Fruit fly (Drosophila melanogaster) whole organism, embryonic: ENCODE measurements around the gene Svil.

Experiments used
- Adf1 ChIP-seq: fragments of 200-800 bp; sonication (Bioruptor generic); IDR thresholded peaks from 2 replicates; pipeline ENCODE4 v1.3.6; 2022; ENCODE audit warnings: missing biosample characterization, missing genetic modification characterization
- Atf6 ChIP-seq: fragments of 200-800 bp; sonication (Bioruptor generic); IDR thresholded peaks from 2 replicates; pipeline ENCODE4 v1.3.6; 2022; ENCODE audit warnings: missing biosample characterization, missing genetic modification characterization
- CG10267 ChIP-seq: fragments of 200-800 bp; sonication (Bioruptor generic); optimal IDR thresholded peaks from 2 replicates; lab custom pipeline; 2018; ENCODE audit warnings: missing biosample characterization, mild to moderate bottlenecking, missing genetic modification characterization, moderate library complexity
- CG10543 ChIP-seq: fragments of 200-800 bp; sonication (Bioruptor generic); optimal IDR thresholded peaks from 3 replicates; lab custom pipeline; 2017; ENCODE audit warnings: missing biosample characterization, mild to moderate bottlenecking, missing genetic modification characterization, moderate library complexity
- CG12071 ChIP-seq: fragments of 200-800 bp; sonication (Bioruptor generic); optimal IDR thresholded peaks from 3 replicates; lab custom pipeline; 2018; ENCODE audit warnings: missing biosample characterization, mild to moderate bottlenecking, missing genetic modification characterization
- CG12155 ChIP-seq: fragments of 200-800 bp; sonication (Bioruptor generic); optimal IDR thresholded peaks from 3 replicates; lab custom pipeline; 2016; ENCODE audit warnings: missing biosample characterization, missing genetic modification characterization
- CG12236 ChIP-seq: fragments of 200-800 bp; sonication (Bioruptor generic); optimal IDR thresholded peaks from 2 replicates; lab custom pipeline; 2016; ENCODE audit warnings: missing biosample characterization, missing genetic modification characterization
- CG12391 ChIP-seq: fragments of 200-800 bp; sonication (Bioruptor generic); optimal IDR thresholded peaks from 3 replicates; lab custom pipeline; 2018; ENCODE audit warnings: missing biosample characterization, mild to moderate bottlenecking, missing genetic modification characterization, moderate library complexity
- CG15601 ChIP-seq: fragments of 200-800 bp; sonication (Bioruptor generic); optimal IDR thresholded peaks from 3 replicates; lab custom pipeline; 2019; ENCODE audit warnings: missing biosample characterization, mild to moderate bottlenecking, missing genetic modification characterization, moderate library complexity
- CG16813 ChIP-seq: fragments of 200-800 bp; sonication (Bioruptor generic); IDR thresholded peaks from 3 replicates; pipeline ENCODE4 v1.3.6; 2022; ENCODE audit warnings: missing biosample characterization, missing genetic modification characterization; ENCODE audit not compliant: partially characterized antibody
- CG18599 ChIP-seq: fragments of 200-800 bp; sonication (Bioruptor generic); optimal IDR thresholded peaks from 3 replicates; lab custom pipeline; 2017; ENCODE audit warnings: missing biosample characterization, missing genetic modification characterization, mild to moderate bottlenecking, moderate library complexity, missing genetic modification reagents
- CG2120 ChIP-seq: fragments of 200-800 bp; sonication (Bioruptor generic); optimal IDR thresholded peaks from 3 replicates; lab custom pipeline; 2016; ENCODE audit warnings: missing biosample characterization, missing genetic modification characterization
- CG2199 ChIP-seq: fragments of 200-800 bp; sonication (Bioruptor generic); IDR thresholded peaks from 3 replicates; pipeline ENCODE4 v1.3.6; 2022; ENCODE audit warnings: missing biosample characterization, missing genetic modification characterization
- CG2712 ChIP-seq: fragments of 200-800 bp; optimal IDR thresholded peaks from 3 replicates; lab custom pipeline; 2019; ENCODE audit warnings: missing biosample characterization, mild to moderate bottlenecking, missing genetic modification characterization, moderate library complexity
- CG31388 ChIP-seq: fragments of 200-800 bp; sonication (Bioruptor generic); optimal IDR thresholded peaks from 2 replicates; lab custom pipeline; 2016; ENCODE audit warnings: missing biosample characterization, missing genetic modification characterization
- CG34422 ChIP-seq: fragments of 200-800 bp; sonication (Bioruptor generic); IDR thresholded peaks from 3 replicates; pipeline ENCODE4 v1.3.6; 2022; ENCODE audit warnings: missing biosample characterization, missing genetic modification characterization
- CG4617 ChIP-seq: fragments of 200-800 bp; sonication (Bioruptor generic); optimal IDR thresholded peaks from 3 replicates; lab custom pipeline; 2016; ENCODE audit warnings: missing biosample characterization, missing genetic modification characterization, borderline replicate concordance
- CG7987 ChIP-seq: fragments of 200-800 bp; sonication (Bioruptor generic); optimal IDR thresholded peaks from 2 replicates; lab custom pipeline; 2018; ENCODE audit warnings: missing biosample characterization, mild to moderate bottlenecking, missing genetic modification characterization, moderate library complexity
- CG9437 ChIP-seq: fragments of 200-800 bp; sonication (Bioruptor generic); optimal IDR thresholded peaks from 2 replicates; lab custom pipeline; 2018; ENCODE audit warnings: missing biosample characterization, mild to moderate bottlenecking, missing genetic modification characterization
- Chrac-16 ChIP-seq: fragments of 200-800 bp; sonication (Bioruptor generic); optimal IDR thresholded peaks from 3 replicates; lab custom pipeline; 2016; ENCODE audit warnings: missing biosample characterization, missing genetic modification characterization
- Dek ChIP-seq: fragments of 200-800 bp; sonication (Bioruptor generic); optimal IDR thresholded peaks from 3 replicates; lab custom pipeline; 2019; ENCODE audit warnings: missing biosample characterization, mild to moderate bottlenecking, missing genetic modification characterization, moderate library complexity
- Dip2 ChIP-seq: fragments of 200-800 bp; sonication (Bioruptor generic); IDR thresholded peaks from 2 replicates; pipeline ENCODE4 v1.3.6; 2022; ENCODE audit warnings: missing biosample characterization, missing genetic modification characterization
- Dip3 ChIP-seq: fragments of 200-800 bp; sonication (Bioruptor generic); optimal IDR thresholded peaks from 3 replicates; lab custom pipeline; 2016; ENCODE audit warnings: missing biosample characterization, missing genetic modification characterization
- Dll ChIP-seq: fragments of 200-800 bp; sonication (Bioruptor generic); IDR thresholded peaks from 4 replicates; pipeline ENCODE4 v1.3.6; 2022; ENCODE audit warnings: missing biosample characterization, missing genetic modification characterization; ENCODE audit not compliant: partially characterized antibody
- Dp ChIP-seq: fragments of 200-800 bp; sonication (Bioruptor generic); optimal IDR thresholded peaks from 2 replicates; lab custom pipeline; 2018; ENCODE audit warnings: missing biosample characterization, mild to moderate bottlenecking, missing genetic modification characterization, moderate library complexity
- Elba2 ChIP-seq: fragments of 200-800 bp; sonication (Bioruptor generic); optimal IDR thresholded peaks from 3 replicates; lab custom pipeline; 2016; ENCODE audit warnings: missing biosample characterization, missing genetic modification characterization
- HHEX ChIP-seq: fragments of 200-800 bp; sonication (Bioruptor generic); optimal IDR thresholded peaks from 3 replicates; lab custom pipeline; 2017; ENCODE audit warnings: missing biosample characterization, mild to moderate bottlenecking, missing genetic modification characterization, missing genetic modification reagents
- Hey ChIP-seq: fragments of 200-800 bp; sonication (Bioruptor generic); optimal IDR thresholded peaks from 3 replicates; lab custom pipeline; 2018; ENCODE audit warnings: missing biosample characterization, mild to moderate bottlenecking, missing genetic modification characterization
- HmgZ ChIP-seq: fragments of 200-800 bp; sonication (Bioruptor generic); optimal IDR thresholded peaks from 2 replicates; lab custom pipeline; 2018; ENCODE audit warnings: missing biosample characterization, mild to moderate bottlenecking, missing genetic modification characterization
- MBD-R2 ChIP-seq: fragments of 200-800 bp; sonication (Bioruptor generic); IDR thresholded peaks from 2 replicates; pipeline ENCODE4 v1.3.6; 2022; ENCODE audit warnings: missing biosample characterization, missing genetic modification characterization
- Trl ChIP-seq, 3 experiments: fragments of >200 bp in 2 of 3; fragments of 200-800 bp in 1 of 3; sonication (Bioruptor generic) in 1 of 3; optimal IDR thresholded peaks; 2 replicates in 1 of 3; 3 replicates in 2 of 3; lab custom pipeline; 2016 to 2017; ENCODE audit warnings: missing biosample characterization in 1 of 3, missing genetic modification characterization in 1 of 3
- ab ChIP-seq: fragments of 200-800 bp; sonication (Bioruptor generic); optimal IDR thresholded peaks from 2 replicates; lab custom pipeline; 2016; ENCODE audit warnings: missing biosample characterization, missing genetic modification characterization
- bsh ChIP-seq, 2 experiments: fragments of 200-800 bp; sonication (Bioruptor generic); optimal IDR thresholded peaks; 2 replicates each; lab custom pipeline; 2017 to 2018; ENCODE audit warnings: mild to moderate bottlenecking in 2 of 2, missing biosample characterization in 2 of 2, missing genetic modification characterization in 2 of 2, moderate library complexity in 1 of 2
- crol ChIP-seq: fragments of 200-800 bp; sonication (Bioruptor generic); IDR thresholded peaks from 2 replicates; pipeline ENCODE4 v1.3.6; 2022; ENCODE audit warnings: missing biosample characterization, missing genetic modification characterization
- dan ChIP-seq: fragments of 200-800 bp; sonication (Bioruptor generic); IDR thresholded peaks from 2 replicates; pipeline ENCODE4 v1.3.6; 2022; ENCODE audit warnings: missing biosample characterization, missing genetic modification characterization
- esg ChIP-seq: fragments of 200-800 bp; sonication (Bioruptor generic); conservative IDR thresholded peaks from 2 replicates; pipeline ENCODE4 v1.3.6; 2022; ENCODE audit warnings: missing biosample characterization, missing genetic modification characterization
- exex ChIP-seq: fragments of 200-800 bp; sonication (Bioruptor generic); optimal IDR thresholded peaks from 4 replicates; lab custom pipeline; 2018; ENCODE audit warnings: missing biosample characterization, mild to moderate bottlenecking, missing genetic modification characterization, moderate library complexity
- ftz-f1 ChIP-seq: fragments of 200-800 bp; sonication (Bioruptor generic); optimal IDR thresholded peaks from 2 replicates; lab custom pipeline; 2016; ENCODE audit warnings: missing biosample characterization, missing genetic modification characterization
- gce ChIP-seq: fragments of 200-800 bp; sonication (Bioruptor generic); IDR thresholded peaks from 3 replicates; pipeline ENCODE4 v1.3.6; 2022; ENCODE audit warnings: missing biosample characterization, missing genetic modification characterization
- grn ChIP-seq: fragments of 200-800 bp; sonication (Bioruptor generic); optimal IDR thresholded peaks from 3 replicates; lab custom pipeline; 2017; ENCODE audit warnings: missing biosample characterization, missing genetic modification characterization
- maf-S ChIP-seq: fragments of 200-800 bp; sonication (Bioruptor generic); optimal IDR thresholded peaks from 2 replicates; lab custom pipeline; 2016; ENCODE audit warnings: missing biosample characterization, missing genetic modification characterization
- pb ChIP-seq: fragments of 200-800 bp; sonication (Bioruptor generic); optimal IDR thresholded peaks from 3 replicates; lab custom pipeline; 2016; ENCODE audit warnings: missing biosample characterization, missing genetic modification characterization
- peb ChIP-seq: fragments of 200-800 bp; sonication (Bioruptor generic); IDR thresholded peaks from 2 replicates; pipeline ENCODE4 v1.3.6; 2022; ENCODE audit warnings: missing biosample characterization, missing genetic modification characterization
- pita ChIP-seq: fragments of 200-800 bp; sonication (Bioruptor generic); optimal IDR thresholded peaks from 2 replicates; lab custom pipeline; 2017; ENCODE audit warnings: missing biosample characterization, mild to moderate bottlenecking, missing genetic modification characterization
- sd ChIP-seq: fragments of 200-800 bp; sonication (Bioruptor generic); optimal IDR thresholded peaks from 3 replicates; lab custom pipeline; 2018; ENCODE audit warnings: missing biosample characterization, mild to moderate bottlenecking, missing genetic modification characterization, moderate library complexity
- sim ChIP-seq: fragments of 200-800 bp; sonication (Bioruptor generic); IDR thresholded peaks from 2 replicates; pipeline ENCODE4 v1.3.6; 2022; ENCODE audit warnings: missing biosample characterization, missing genetic modification characterization
- slou ChIP-seq: fragments of 200-800 bp; sonication (Bioruptor generic); optimal IDR thresholded peaks from 3 replicates; lab custom pipeline; 2016; ENCODE audit warnings: missing biosample characterization, missing genetic modification characterization
- sug ChIP-seq: fragments of 200-800 bp; optimal IDR thresholded peaks from 2 replicates; lab custom pipeline; 2019; ENCODE audit warnings: missing biosample characterization, mild to moderate bottlenecking, missing genetic modification characterization, moderate library complexity
- wor ChIP-seq: fragments of 200-800 bp; sonication (Bioruptor generic); IDR thresholded peaks from 2 replicates; pipeline ENCODE4 v1.3.6; 2022; ENCODE audit warnings: missing biosample characterization, missing genetic modification characterization
- z ChIP-seq: fragments of 200-800 bp; sonication (Bioruptor generic); IDR thresholded peaks from 3 replicates; pipeline ENCODE4 v1.3.6; 2022; ENCODE audit warnings: missing biosample characterization, missing genetic modification characterization

Gene Svil

dm6 chr3L:2457557-2458240, 80.2 kb downstream of the Svil start (continued):
- TF ChIP-seq sim (GFP tag; lab: Robert Waterston, UW) (no peak), Dip3 (no peak), exex (tag; lab: Kevin White, UChicago) (peak; percentile 53), Dek (tag; lab: Kevin White, UChicago) (no peak), sug (tag; lab: Kevin White, UChicago) (peak; percentile 48), Dp (GFP tag; lab: Kevin White, UChicago) (no peak), esg (no peak), CG15601 (tag; lab: Kevin White, UChicago) (no peak), Adf1 (peak; percentile 100), HmgZ (tag; lab: Kevin White, UChicago) (no peak), CG12391 (tag; lab: Kevin White, UChicago) (no peak), ab (no peak), Atf6 (GFP tag; lab: Robert Waterston, UW) (peak; percentile 23; the same call in 1 of the 2 replicates), bsh (GFP tag; optimal IDR thresholded peaks at IDR 0.05; lab: Kevin White, UChicago) (no peak), pita (GFP tag; lab: Kevin White, UChicago) (no peak), CG10543 (peak; percentile 76), Dll (no peak), HHEX (GFP tag; lab: Kevin White, UChicago) (no peak), gce (GFP tag; lab: Robert Waterston, UW) (no peak), slou (GFP tag; lab: Kevin White, UChicago) (no peak), z (no peak), maf-S (GFP tag; lab: Kevin White, UChicago) (no peak), CG12155 (GFP tag; lab: Kevin White, UChicago) (no peak), MBD-R2 (GFP tag; lab: Robert Waterston, UW) (no peak), CG9437 (GFP tag; lab: Kevin White, UChicago) (peak; percentile 6), grn (peak; percentile 74), sd (tag; lab: Kevin White, UChicago) (peak; percentile 28), CG18599 (peak; percentile 30), CG2199 (GFP tag; lab: Robert Waterston, UW) (peak; percentile 17; the same call in 1 of the 3 replicates), CG7987 (GFP tag; lab: Kevin White, UChicago) (no peak), CG12071 (GFP tag; lab: Kevin White, UChicago) (no peak), Elba2 (GFP tag; lab: Kevin White, UChicago) (no peak), pb (GFP tag; lab: Kevin White, UChicago) (no peak), CG10267 (tag; lab: Kevin White, UChicago) (no peak), CG12236 (GFP tag; lab: Kevin White, UChicago) (no peak), Chrac-16 (GFP tag; lab: Kevin White, UChicago) (no peak), ftz-f1 (GFP tag; lab: Kevin White, UChicago) (no peak), Trl (optimal IDR thresholded peaks at IDR 0.05; lab: Kevin White, UChicago) (peak in 1 of 2 experiments; percentile 37), Trl (GFP tag; optimal IDR thresholded peaks at IDR 0.05; lab: Kevin White, UChicago) (no peak), CG16813 (GFP tag; lab: Robert Waterston, UW) (no peak), CG34422 (GFP tag; lab: Robert Waterston, UW) (no peak), crol (peak; percentile 98), dan (GFP tag; lab: Robert Waterston, UW) (no peak), wor (GFP tag; lab: Robert Waterston, UW) (no peak), CG31388 (GFP tag; lab: Kevin White, UChicago) (no peak), Dip2 (GFP tag; lab: Robert Waterston, UW) (no peak), CG4617 (GFP tag; lab: Kevin White, UChicago) (no peak), CG2120 (GFP tag; lab: Kevin White, UChicago) (no peak), peb (no peak), Hey (tag; lab: Kevin White, UChicago) (peak; percentile 84), CG2712 (tag; lab: Kevin White, UChicago) (no peak)
